Fruit fly (Drosophila melanogaster): ENCODE measurements around the gene CG33229.

DNA sequence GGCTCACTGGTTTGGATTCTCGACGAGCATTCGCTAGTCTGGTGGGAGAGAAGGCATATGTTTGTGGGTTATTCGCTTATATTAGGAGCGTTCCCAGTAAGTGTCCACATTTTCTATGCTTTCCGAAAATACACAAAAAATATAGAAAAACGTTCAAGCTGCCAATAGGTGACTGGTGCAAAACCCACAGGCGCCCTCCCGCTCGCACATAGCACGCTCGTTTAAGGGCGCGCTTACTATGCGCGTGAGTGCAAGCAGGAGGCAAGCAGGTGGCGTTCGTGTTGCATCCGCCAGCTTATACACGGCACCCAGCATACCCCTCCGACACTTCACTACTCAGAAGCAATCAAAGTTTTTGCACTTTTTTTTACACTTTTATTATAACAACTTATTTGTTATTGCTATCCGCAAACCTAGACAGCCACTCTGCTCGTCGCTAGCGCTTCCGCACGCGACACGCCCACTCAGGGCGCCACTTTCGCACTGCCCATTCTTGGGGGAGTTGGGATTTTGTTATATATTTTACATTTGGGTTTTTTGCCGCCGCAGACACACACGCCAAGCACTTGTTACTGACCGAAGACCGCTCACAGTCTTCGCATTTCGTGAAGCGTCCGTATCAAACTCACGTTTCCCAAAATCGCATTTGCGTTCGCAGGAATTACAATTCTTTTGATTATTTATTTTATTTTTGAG, 24.5 kb upstream of the CG33229 start:
- TF ChIP-seq CG8478 (optimal IDR thresholded peaks at IDR 0.05) = no peak
- peak; percentile 8 to 30 for TF ChIP-seq CTCF (optimal IDR thresholded peaks at IDR 0.05)

Data from S2 (cell line).